Worm (Caenorhabditis elegans): ENCODE measurements around the gene bkip-1.

DNA sequence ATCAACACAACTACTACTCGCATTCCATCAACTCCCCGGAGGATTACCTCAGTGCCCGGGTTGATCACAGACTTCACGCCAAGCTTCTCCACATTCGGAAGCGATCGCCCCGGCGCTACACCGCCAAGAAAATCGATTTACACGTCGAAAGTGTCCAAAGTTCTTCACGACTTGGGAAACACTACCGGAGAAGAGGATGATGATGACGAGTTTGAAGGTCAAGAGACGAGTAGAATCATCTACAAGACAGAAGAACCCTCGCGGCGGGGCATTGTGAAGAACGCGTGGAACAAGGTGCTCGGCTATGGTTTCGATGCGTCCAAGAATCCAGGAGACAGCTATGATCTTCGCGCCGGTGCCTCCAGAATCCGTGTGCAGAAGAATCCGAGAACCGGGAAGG is 37.0 kb upstream of the bkip-1 start:
- TF ChIP-seq ceh-2 (tag; optimal IDR thresholded peaks at IDR 0.05) (no peak), tbx-2 (tag; optimal IDR thresholded peaks at IDR 0.05) (no peak), ahr-1 (tag; optimal IDR thresholded peaks at IDR 0.05) (no peak), zip-5 (tag; optimal IDR thresholded peaks at IDR 0.05) (no peak), hlh-30 (tag; optimal IDR thresholded peaks at IDR 0.05; ENCODE audit: insufficient read depth) (no peak)
